Worm (Caenorhabditis elegans) whole organism, mixed stage, embryonic: ENCODE measurements around the gene Y45F10B.59.

Experiments
- blmp-1 ChIP-seq: fragments of 150-350 bp; optimal IDR thresholded peaks from 2 replicates; lab custom pipeline; 2014; ENCODE audit warnings: missing biosample characterization, missing genetic modification characterization
- ces-1 ChIP-seq: fragments of 150-350 bp; optimal IDR thresholded peaks from 2 replicates; lab custom pipeline; 2014; ENCODE audit warnings: missing biosample characterization, missing genetic modification reagents, missing genetic modification characterization
- drap-1 ChIP-seq: fragments of 200-800 bp; sonication (Bioruptor generic); optimal IDR thresholded peaks from 3 replicates; lab custom pipeline; 2018; ENCODE audit warnings: mild to moderate bottlenecking, missing genetic modification characterization, missing compliant biosample characterization
- elt-3 ChIP-seq: fragments of 150-350 bp; optimal IDR thresholded peaks from 2 replicates; lab custom pipeline; 2014; ENCODE audit warnings: missing biosample characterization, missing genetic modification characterization
- flh-1 ChIP-seq: fragments of 200-800 bp; sonication (Bioruptor generic); optimal IDR thresholded peaks from 2 replicates; lab custom pipeline; 2018; ENCODE audit warnings: mild to moderate bottlenecking, missing genetic modification characterization, moderate library complexity, missing compliant biosample characterization
- lin-32 ChIP-seq: fragments of 200-800 bp; sonication (Bioruptor generic); optimal IDR thresholded peaks from 2 replicates; lab custom pipeline; 2018; ENCODE audit warnings: mild to moderate bottlenecking, missing genetic modification characterization, missing compliant biosample characterization
- mep-1 ChIP-seq: fragments of 150-350 bp; optimal IDR thresholded peaks from 2 replicates; lab custom pipeline; 2017; ENCODE audit warnings: missing biosample characterization, missing genetic modification reagents, missing genetic modification characterization, inconsistent platforms
- nhr-12 ChIP-seq: fragments of 150-350 bp; optimal IDR thresholded peaks from 2 replicates; lab custom pipeline; 2014; ENCODE audit warnings: missing biosample characterization, missing genetic modification characterization
- nhr-237 ChIP-seq: fragments of 150-350 bp; optimal IDR thresholded peaks from 2 replicates; lab custom pipeline; 2014; ENCODE audit warnings: missing biosample characterization, missing genetic modification characterization
- pha-4 ChIP-seq: fragments of 150-350 bp; optimal IDR thresholded peaks from 2 replicates; lab custom pipeline; 2018; ENCODE audit warnings: missing biosample characterization, missing genetic modification reagents, missing genetic modification characterization
- sem-2 ChIP-seq: fragments of 200-800 bp; sonication (Bioruptor generic); optimal IDR thresholded peaks from 2 replicates; lab custom pipeline; 2018; ENCODE audit warnings: mild to moderate bottlenecking, missing genetic modification characterization, missing compliant biosample characterization
- unc-62 ChIP-seq: fragments of 150-350 bp; optimal IDR thresholded peaks from 2 replicates; lab custom pipeline; 2014; ENCODE audit warnings: missing biosample characterization, missing genetic modification reagents, missing genetic modification characterization
- zip-8 ChIP-seq: fragments of 150-350 bp; optimal IDR thresholded peaks from 2 replicates; lab custom pipeline; 2014; ENCODE audit warnings: missing biosample characterization, missing genetic modification characterization
- ztf-11 ChIP-seq: fragments of 150-350 bp; optimal IDR thresholded peaks from 2 replicates; lab custom pipeline; 2014; ENCODE audit warnings: missing biosample characterization, missing genetic modification characterization

- TF ChIP-seq ztf-11, result no peak
- TF ChIP-seq pha-4 (tag; lab: Kevin White, UChicago), result no peak
- no peak for TF ChIP-seq nhr-12 (tag; lab: Kevin White, UChicago)
- TF ChIP-seq sem-2 (GFP tag; lab: Kevin White, UChicago), result no peak
- no peak for TF ChIP-seq ces-1
- no peak for TF ChIP-seq drap-1
- no peak for TF ChIP-seq lin-32 (GFP tag; lab: Kevin White, UChicago)
- no peak for TF ChIP-seq elt-3
- TF ChIP-seq unc-62 (GFP tag; lab: Kevin White, UChicago), result no peak
- no peak for TF ChIP-seq flh-1 (GFP tag; lab: Kevin White, UChicago)
- TF ChIP-seq blmp-1 (tag; lab: Kevin White, UChicago), result no peak
- TF ChIP-seq zip-8 (tag; lab: Kevin White, UChicago), result no peak
- no peak for TF ChIP-seq mep-1 (tag; lab: Kevin White, UChicago)
- TF ChIP-seq nhr-237, result no peak
These were observed 24.1 kb downstream of the Y45F10B.59 start, which contains the start of gene sru-21 for ce11 chrIV:13626469-13626868.
